Worm (Caenorhabditis elegans) whole organism, midembryonic: ENCODE measurements around the gene ntl-2.

Experiments
- T22C8.4 ChIP-seq: fragments of 200-800 bp; sonication (Bioruptor generic); IDR thresholded peaks from 2 replicates; pipeline ENCODE4 v1.3.6; 2022; ENCODE audit warnings: missing genetic modification characterization, missing compliant biosample characterization
- med-1 ChIP-seq: sonication (generic microtip); optimal IDR thresholded peaks from 2 replicates; lab custom pipeline; 2017; ENCODE audit warnings: missing genetic modification characterization, mild to moderate bottlenecking, missing compliant biosample characterization, antibody characterized with exemption, missing genetic modification reagents; ENCODE audit not compliant: insufficient read depth
- tab-1 ChIP-seq: fragments of 200-800 bp; sonication (Bioruptor generic); IDR thresholded peaks from 2 replicates; pipeline ENCODE4 v1.3.6; 2022; ENCODE audit warnings: missing genetic modification characterization, missing compliant biosample characterization

ce11 chrII:4376295-4377172 is at the start of gene ntl-2:
- TF ChIP-seq tab-1 (GFP tag; lab: Robert Waterston, UW) (peak; percentile 70; the same call in 1 of the 2 replicates), med-1 (GFP tag; lab: Kevin White, UChicago) (no peak), T22C8.4 (GFP tag; lab: Robert Waterston, UW) (0 out of 2 replicates have a peak, but pooled peaks have one; percentile 11)
